Fruit fly (Drosophila melanogaster) whole organism, pupa: ENCODE data around the gene CAH4.

Experiments
- CG10348 ChIP-seq: fragments of 200-800 bp; sonication (Bioruptor generic); IDR thresholded peaks from 2 replicates; pipeline ENCODE4 v1.3.6; 2022; ENCODE audit warnings: missing biosample characterization, missing genetic modification characterization
- CG12605 ChIP-seq: fragments of 200-800 bp; sonication (Bioruptor generic); IDR thresholded peaks from 2 replicates; pipeline ENCODE4 v1.3.6; 2022; ENCODE audit warnings: missing biosample characterization, missing genetic modification characterization
- CG13204 ChIP-seq: fragments of 200-800 bp; sonication (Bioruptor generic); optimal IDR thresholded peaks from 2 replicates; lab custom pipeline; 2018; ENCODE audit warnings: missing biosample characterization, mild to moderate bottlenecking, missing genetic modification characterization, moderate library complexity
- CG14655 ChIP-seq: fragments of 200-800 bp; sonication (Bioruptor generic); optimal IDR thresholded peaks from 3 replicates; lab custom pipeline; 2017; ENCODE audit warnings: mild to moderate bottlenecking, missing biosample characterization, missing genetic modification reagents, missing genetic modification characterization
- CG15710 ChIP-seq: fragments of 200-800 bp; sonication (Bioruptor generic); optimal IDR thresholded peaks from 2 replicates; lab custom pipeline; 2018; ENCODE audit warnings: missing biosample characterization, mild to moderate bottlenecking, missing genetic modification characterization, moderate library complexity
- CG17806 ChIP-seq: fragments of 200-800 bp; sonication (Bioruptor generic); optimal IDR thresholded peaks from 2 replicates; lab custom pipeline; 2018; ENCODE audit warnings: missing biosample characterization, mild to moderate bottlenecking, missing genetic modification characterization, moderate library complexity
- CG32121 ChIP-seq: fragments of 200-800 bp; sonication (Bioruptor generic); IDR thresholded peaks from 2 replicates; pipeline ENCODE4 v1.3.6; 2022; ENCODE audit warnings: missing biosample characterization, missing genetic modification characterization
- CG34367 ChIP-seq: fragments of 200-800 bp; sonication (Bioruptor generic); optimal IDR thresholded peaks from 2 replicates; lab custom pipeline; 2018; ENCODE audit warnings: missing biosample characterization, mild to moderate bottlenecking, missing genetic modification characterization
- CG4496 ChIP-seq: fragments of 200-800 bp; sonication (Bioruptor generic); IDR thresholded peaks from 3 replicates; pipeline ENCODE4 v1.3.6; 2022; ENCODE audit warnings: missing biosample characterization, missing genetic modification characterization
- CG8159 ChIP-seq: fragments of 200-800 bp; sonication (Bioruptor generic); optimal IDR thresholded peaks from 3 replicates; lab custom pipeline; 2018; ENCODE audit warnings: missing biosample characterization, mild to moderate bottlenecking, missing genetic modification characterization, moderate library complexity
- CG8301 ChIP-seq: fragments of 200-800 bp; sonication (Bioruptor generic); optimal IDR thresholded peaks from 2 replicates; lab custom pipeline; 2018; ENCODE audit warnings: missing biosample characterization, mild to moderate bottlenecking, missing genetic modification characterization
- CG9948 ChIP-seq: fragments of 200-800 bp; sonication (Bioruptor generic); optimal IDR thresholded peaks from 2 replicates; lab custom pipeline; 2018; ENCODE audit warnings: missing biosample characterization, mild to moderate bottlenecking, missing genetic modification characterization, moderate library complexity
- D1 ChIP-seq: fragments of 200-800 bp; sonication (Bioruptor generic); optimal IDR thresholded peaks from 2 replicates; lab custom pipeline; 2018; ENCODE audit warnings: missing biosample characterization, mild to moderate bottlenecking, missing genetic modification characterization, moderate library complexity
- EcR ChIP-seq: fragments of 200-800 bp; sonication (Bioruptor generic); optimal IDR thresholded peaks from 3 replicates; lab custom pipeline; 2019; ENCODE audit warnings: missing biosample characterization, missing genetic modification characterization, mild to moderate bottlenecking, moderate library complexity, missing genetic modification reagents
- Ets98B ChIP-seq: fragments of 200-800 bp; sonication (Bioruptor generic); IDR thresholded peaks from 2 replicates; pipeline ENCODE4 v1.3.6; 2022; ENCODE audit warnings: missing biosample characterization, missing genetic modification characterization
- Pif1A ChIP-seq: fragments of 200-800 bp; sonication (Bioruptor generic); optimal IDR thresholded peaks from 3 replicates; lab custom pipeline; 2016; ENCODE audit warnings: missing biosample characterization, missing genetic modification characterization
- Pif1B ChIP-seq: fragments of 200-800 bp; sonication (Bioruptor generic); optimal IDR thresholded peaks from 3 replicates; lab custom pipeline; 2016; ENCODE audit warnings: missing biosample characterization, missing genetic modification characterization
- Snoo ChIP-seq: fragments of 200-800 bp; sonication (Bioruptor generic); optimal IDR thresholded peaks from 3 replicates; lab custom pipeline; 2017; ENCODE audit warnings: missing biosample characterization, mild to moderate bottlenecking, missing genetic modification characterization, inconsistent platforms
- fd96Ca ChIP-seq: fragments of 200-800 bp; sonication (Bioruptor generic); IDR thresholded peaks from 3 replicates; pipeline ENCODE4 v1.3.6; 2022; ENCODE audit warnings: missing biosample characterization, missing genetic modification characterization
- gl ChIP-seq: fragments of 200-800 bp; sonication (Bioruptor generic); optimal IDR thresholded peaks from 2 replicates; lab custom pipeline; 2018; ENCODE audit warnings: missing biosample characterization, mild to moderate bottlenecking, missing genetic modification characterization
- rn ChIP-seq: fragments of 200-800 bp; sonication (Bioruptor generic); IDR thresholded peaks from 2 replicates; pipeline ENCODE4 v1.3.6; 2022; ENCODE audit warnings: missing biosample characterization, missing genetic modification characterization

The CAH4 gene

DNA sequence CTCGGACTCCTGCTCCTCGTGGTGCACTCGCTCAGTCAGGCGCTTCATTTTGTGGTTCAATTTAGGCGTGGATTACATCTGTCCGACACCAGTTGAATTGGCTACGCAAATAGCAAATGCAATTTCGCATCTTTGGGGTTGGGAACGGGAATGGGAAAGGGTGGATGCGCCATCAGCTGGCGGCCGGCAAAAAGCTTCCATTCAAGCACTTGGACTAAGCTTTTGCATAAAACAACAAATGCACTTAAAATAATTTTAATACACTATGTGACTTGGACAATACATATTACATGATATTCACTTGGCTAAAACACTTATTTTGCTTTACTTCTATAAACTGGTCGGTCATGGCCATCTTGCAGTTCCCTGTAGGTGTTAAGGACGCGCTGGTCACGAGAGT, 1.2 kb downstream of the CAH4 start, which contains the start of gene HDAC11:
HDAC11 (minus strand) TSS at position 101 of the 400 bp plus-strand sequence.
- no peak for TF ChIP-seq CG34367 (tag; lab: Kevin White, UChicago)
- no peak for TF ChIP-seq EcR (GFP tag; lab: Kevin White, UChicago)
- no peak for TF ChIP-seq Pif1B (GFP tag; lab: Kevin White, UChicago)
- no peak for TF ChIP-seq Snoo (tag; lab: Kevin White, UChicago)
- no peak for TF ChIP-seq CG17806 (tag; lab: Kevin White, UChicago)
- no peak for TF ChIP-seq fd96Ca (GFP tag; lab: Robert Waterston, UW)
- TF ChIP-seq CG32121 = 0 out of 2 replicates have a peak, but pooled peaks have one; percentile 27

DNA sequence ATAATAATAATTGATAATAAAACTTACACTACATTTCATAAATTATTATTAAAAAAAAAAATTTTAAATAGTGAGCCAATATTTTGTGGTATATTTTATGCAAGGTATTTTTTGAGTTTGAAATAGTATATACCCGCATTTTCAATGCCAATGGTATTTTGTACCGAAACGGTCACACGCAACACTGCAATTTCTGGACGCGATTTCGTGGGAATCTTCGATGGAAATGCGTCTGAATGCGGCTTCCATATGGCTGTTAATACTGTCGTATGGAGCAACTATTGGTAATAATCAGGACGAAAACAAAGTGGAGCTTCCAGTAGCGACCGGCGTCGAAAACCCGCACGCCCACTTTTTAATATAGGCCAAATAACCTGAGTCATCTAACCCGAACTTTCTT, 5.9 kb downstream of the CAH4 start, which contains the start of gene Nct:
Nct (plus strand) TSS at position 173 of the 400 bp plus-strand sequence.
- TF ChIP-seq CG13204 (GFP tag; lab: Kevin White, UChicago) (no peak), D1 (tag; lab: Kevin White, UChicago) (no peak), CG8301 (no peak), Pif1A (no peak), gl (no peak), Pif1B (GFP tag; lab: Kevin White, UChicago) (no peak), CG12605 (no peak), rn (GFP tag; lab: Robert Waterston, UW) (no peak), CG4496 (GFP tag; lab: Robert Waterston, UW) (no peak), EcR (GFP tag; lab: Kevin White, UChicago) (no peak), Ets98B (no peak)
- TF ChIP-seq, all 21 proteins: peak for 0

DNA sequence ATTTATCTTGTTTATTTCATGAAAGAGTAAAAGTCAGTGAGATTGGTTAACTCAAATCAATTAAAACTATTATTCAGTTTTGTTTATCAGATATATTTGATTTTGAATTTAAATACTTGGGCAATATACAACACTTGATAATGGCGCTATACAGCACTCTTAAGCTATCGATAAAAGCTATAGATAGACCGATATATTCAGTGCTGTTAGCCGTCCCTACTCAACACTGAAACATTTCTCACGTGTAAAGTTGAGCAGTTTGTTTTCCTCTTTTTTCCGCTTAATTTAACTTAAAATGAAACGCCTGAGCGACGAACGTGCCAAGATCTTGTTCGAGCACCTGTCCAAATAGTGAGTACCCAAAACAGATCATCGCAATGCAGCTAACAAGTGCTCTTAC, 6.9 kb downstream of the CAH4 start, which contains the start of gene CG7006:
CG7006 (plus strand) TSS at position 208 of the 400 bp plus-strand sequence.
- TF ChIP-seq Pif1B (GFP tag; lab: Kevin White, UChicago) (no peak), Ets98B (peak; percentile 43; the same call in 1 of the 2 replicates), D1 (tag; lab: Kevin White, UChicago) (no peak), EcR (GFP tag; lab: Kevin White, UChicago) (no peak), CG9948 (no peak), CG34367 (tag; lab: Kevin White, UChicago) (no peak), CG15710 (tag; lab: Kevin White, UChicago) (no peak), CG8301 (no peak), CG4496 (GFP tag; lab: Robert Waterston, UW) (no peak), Snoo (tag; lab: Kevin White, UChicago) (peak; percentile 30), CG14655 (GFP tag; lab: Kevin White, UChicago) (no peak), CG13204 (GFP tag; lab: Kevin White, UChicago) (no peak), CG17806 (tag; lab: Kevin White, UChicago) (no peak), CG10348 (GFP tag; lab: Robert Waterston, UW) (no peak), gl (no peak), CG32121 (no peak), CG8159 (no peak), CG12605 (no peak), Pif1A (no peak), fd96Ca (GFP tag; lab: Robert Waterston, UW) (no peak), rn (GFP tag; lab: Robert Waterston, UW) (0 out of 2 replicates have a peak, but pooled peaks have one; percentile 24)

DNA sequence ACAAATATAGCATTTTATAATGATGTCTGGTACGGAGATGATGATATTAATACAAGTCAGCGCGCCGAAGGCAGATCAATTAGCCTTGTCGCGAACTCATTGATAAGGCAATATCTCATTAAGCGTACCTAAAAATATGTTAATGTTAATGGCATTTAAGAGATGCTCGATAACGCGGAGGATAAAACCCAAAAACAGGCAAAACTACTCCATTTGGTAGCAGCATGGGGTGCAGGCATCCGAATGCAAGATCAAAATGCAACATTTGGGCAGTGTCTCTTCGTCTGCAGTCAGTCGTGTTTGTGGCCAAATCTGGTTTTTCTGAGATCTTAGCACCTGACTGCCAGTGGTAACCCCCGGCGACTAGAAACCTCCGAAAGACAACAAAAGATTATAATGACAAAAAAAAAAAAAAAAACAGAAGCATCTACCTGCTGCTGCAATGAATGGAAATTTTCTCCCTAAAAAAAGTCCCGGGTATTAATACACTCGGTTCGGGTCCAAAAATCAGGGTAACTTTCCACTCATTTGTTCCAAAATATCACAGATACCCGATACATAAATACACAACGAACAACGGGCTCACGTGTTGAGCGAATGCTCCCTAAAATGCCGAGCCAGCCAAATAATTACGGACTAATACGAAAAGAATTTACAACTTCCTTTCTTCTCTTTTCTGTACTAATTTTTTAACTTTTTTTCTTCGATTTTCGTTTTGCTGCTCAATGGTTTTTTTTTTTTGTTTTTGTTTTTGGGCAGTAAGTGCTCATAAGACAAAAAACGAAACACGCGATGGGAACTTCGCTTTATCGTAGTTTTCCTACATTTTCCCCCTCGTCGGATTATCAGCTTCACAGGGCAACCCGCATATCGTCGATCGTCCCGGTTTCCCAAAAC, 11.2 kb downstream of the CAH4 start:
- TF ChIP-seq CG34367 (tag; lab: Kevin White, UChicago) (no peak), CG12605 (no peak)

DNA sequence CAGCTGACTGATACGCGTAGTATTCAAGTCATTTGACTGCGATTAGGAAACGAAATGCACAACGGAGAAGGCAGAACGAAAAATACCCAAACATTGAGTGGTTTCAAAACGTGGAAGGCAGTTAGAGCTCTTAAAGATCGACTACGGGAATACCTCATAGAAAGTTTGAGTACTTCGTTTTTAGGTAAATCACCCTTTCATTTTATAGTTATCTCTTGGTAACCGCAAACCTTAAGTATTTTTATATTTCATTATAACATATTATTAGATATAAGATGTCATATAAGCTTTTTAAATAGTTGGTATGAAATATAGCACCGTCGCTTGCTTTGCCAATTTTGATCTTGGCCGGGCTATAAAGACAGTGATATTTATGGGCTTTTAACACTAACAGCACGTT, 12.2 kb downstream of the CAH4 start:
- no peak for TF ChIP-seq gl
- no peak for TF ChIP-seq CG15710 (tag; lab: Kevin White, UChicago)
- TF ChIP-seq CG8301 = no peak
- TF ChIP-seq Pif1A = no peak
- no peak for TF ChIP-seq CG8159
- no peak for TF ChIP-seq EcR (GFP tag; lab: Kevin White, UChicago)
- no peak for TF ChIP-seq rn (GFP tag; lab: Robert Waterston, UW)
- no peak for TF ChIP-seq CG34367 (tag; lab: Kevin White, UChicago)
- TF ChIP-seq CG14655 (GFP tag; lab: Kevin White, UChicago) = no peak
- no peak for TF ChIP-seq Pif1B (GFP tag; lab: Kevin White, UChicago)
- TF ChIP-seq Snoo (tag; lab: Kevin White, UChicago) = no peak
- TF ChIP-seq CG13204 (GFP tag; lab: Kevin White, UChicago) = no peak
- TF ChIP-seq CG9948 = no peak
- TF ChIP-seq D1 (tag; lab: Kevin White, UChicago) = no peak
- TF ChIP-seq CG10348 (GFP tag; lab: Robert Waterston, UW) = no peak
- TF ChIP-seq CG32121 = no peak

DNA sequence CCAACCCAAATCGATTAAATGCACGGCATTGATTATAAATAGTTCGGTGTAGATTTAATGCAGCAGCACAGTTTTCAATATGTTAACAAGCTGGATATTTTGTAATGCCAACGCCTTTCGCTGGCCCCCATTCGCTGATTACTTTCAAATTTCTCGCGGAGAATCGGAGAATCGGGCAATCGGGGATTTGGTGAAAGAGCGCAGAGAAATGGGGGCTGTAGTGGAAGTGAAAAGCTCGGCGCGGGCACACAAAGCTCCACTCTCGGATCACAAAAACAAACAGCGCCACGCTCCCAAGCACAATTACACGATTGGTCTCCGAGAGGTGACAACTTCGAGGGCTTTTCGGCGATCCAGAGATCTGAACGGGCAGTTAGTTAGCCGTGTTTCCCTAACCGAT, 15.7 kb downstream of the CAH4 start, which contains the start of gene Esp:
Esp (plus strand) TSS at position 301 of the 400 bp plus-strand sequence.
- TF ChIP-seq CG9948 (no peak), CG32121 (no peak), CG17806 (tag; lab: Kevin White, UChicago) (no peak)
